Worm (Caenorhabditis elegans): Measurements from ENCODE around the gene ptr-19.

The ptr-19 gene

DNA sequence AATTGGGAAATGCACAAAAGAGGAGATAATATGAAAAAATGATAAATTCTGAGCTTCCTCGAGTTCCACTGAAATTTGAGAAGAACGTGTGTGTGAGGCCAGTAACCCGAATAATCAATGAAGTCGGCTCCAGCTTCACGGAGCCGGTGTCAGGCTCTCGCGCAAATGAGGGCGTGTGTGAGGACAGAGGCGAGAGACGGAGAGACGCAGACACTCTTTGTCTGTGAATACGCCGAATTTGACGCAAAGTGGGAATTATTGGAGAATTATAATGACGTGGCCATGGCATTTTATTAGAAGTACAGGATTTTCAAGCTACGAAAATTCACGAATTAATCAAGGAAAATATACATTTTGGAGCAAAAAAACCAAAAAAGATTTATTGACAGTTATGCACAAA lies 41.8 kb upstream of the ptr-19 start (continued):
- no peak for TF ChIP-seq hlh-17 (GFP tag; optimal IDR thresholded peaks at IDR 0.05; ENCODE audit: borderline replicate concordance)
- peak; percentile 48 for TF ChIP-seq dsc-1 (tag; optimal IDR thresholded peaks at IDR 0.05)
- TF ChIP-seq sptf-1 (tag; optimal IDR thresholded peaks at IDR 0.05): no peak
- TF ChIP-seq C16A3.4 (tag; optimal IDR thresholded peaks at IDR 0.05): no peak
- TF ChIP-seq lin-15B (tag; optimal IDR thresholded peaks at IDR 0.05): no peak
- TF ChIP-seq lsy-2 (tag; optimal IDR thresholded peaks at IDR 0.05): peak; percentile 21 to 70
- TF ChIP-seq unc-98 (GFP tag; IDR thresholded peaks at IDR 0.05): no peak
- no peak for TF ChIP-seq fkh-10 (GFP tag; optimal IDR thresholded peaks at IDR 0.05)
- TF ChIP-seq nhr-28 (tag; optimal IDR thresholded peaks at IDR 0.05): no peak
- no peak for TF ChIP-seq aha-1 (tag; optimal IDR thresholded peaks at IDR 0.05)
- TF ChIP-seq unc-62 (GFP tag; optimal IDR thresholded peaks at IDR 0.05): no peak
- TF ChIP-seq mab-9 (GFP tag; IDR thresholded peaks at IDR 0.05): no peak
- peak; percentile 70 for TF ChIP-seq xbp-1 (tag; optimal IDR thresholded peaks at IDR 0.05)
- peak; percentile 52 for TF ChIP-seq unc-86 (tag; optimal IDR thresholded peaks at IDR 0.05)
- no peak for TF ChIP-seq nhr-11 (tag; optimal IDR thresholded peaks at IDR 0.05)
- TF ChIP-seq egl-27 (tag; optimal IDR thresholded peaks at IDR 0.05): no peak

DNA sequence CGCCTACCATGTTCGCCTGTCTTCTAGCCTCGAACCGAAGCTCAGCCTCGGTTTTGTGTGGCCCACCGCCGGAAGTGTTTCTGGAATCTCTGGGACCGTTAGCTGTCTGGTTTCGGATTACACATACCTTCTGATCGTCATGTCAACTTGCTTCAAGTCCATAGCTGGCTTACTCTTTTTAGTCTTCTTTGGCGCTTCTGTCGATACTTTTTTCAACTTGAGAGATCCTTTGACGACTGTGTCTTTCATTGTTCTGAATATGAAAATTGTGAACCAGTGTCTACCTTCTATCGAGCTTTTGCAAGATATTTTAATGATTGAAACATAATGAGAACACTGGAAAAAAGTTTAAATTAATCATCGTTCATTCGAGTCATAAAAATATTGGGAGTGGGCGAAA lies 41.1 kb upstream of the ptr-19 start, which contains the start of gene K01G5.8:
TSS of gene K01G5.8 (minus strand) at position 255 of the 400 bp plus-strand sequence.
- no peak for TF ChIP-seq ceh-88 (GFP tag; IDR thresholded peaks at IDR 0.05)
- no peak for TF ChIP-seq efl-1 (optimal IDR thresholded peaks at IDR 0.05)
- peak in 1 of 2 experiments; percentile 72 for TF ChIP-seq efl-1 (GFP tag; optimal IDR thresholded peaks at IDR 0.05 in 1 of 2)

DNA sequence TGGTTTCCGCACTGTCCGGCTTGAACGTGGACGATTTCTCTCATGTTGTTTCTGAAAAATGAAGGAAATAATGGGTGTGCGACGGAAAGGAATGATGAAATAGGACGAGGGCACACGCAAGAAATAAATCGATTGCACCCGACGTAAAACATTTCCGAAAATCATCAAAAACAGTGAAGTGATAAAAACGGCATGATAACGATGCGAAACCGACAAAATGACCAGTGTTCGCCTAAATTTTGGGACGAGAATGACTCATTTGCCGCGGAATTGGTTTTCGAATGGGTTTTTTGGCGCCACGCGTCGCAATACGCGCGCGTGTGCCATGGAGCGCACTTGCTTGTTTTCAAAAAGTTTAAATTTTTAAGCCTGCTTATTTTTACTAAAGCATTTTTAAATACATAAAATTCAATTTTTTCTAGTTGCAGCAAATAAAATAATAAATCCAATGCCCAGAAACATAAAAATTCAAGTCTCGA lies 39.2 kb upstream of the ptr-19 start, which contains the start of the genes tbb-1 and rib-2:
TSS of gene tbb-1 (minus strand) at position 51 of the 479 bp plus-strand sequence.
TSS of gene rib-2 (plus strand) at position 429 of the 479 bp plus-strand sequence.
- TF ChIP-seq mep-1 (tag; optimal IDR thresholded peaks at IDR 0.05): peak; percentile 78
- TF ChIP-seq blmp-1 (tag; optimal IDR thresholded peaks at IDR 0.05): peak; percentile 61
- TF ChIP-seq ceh-90 (tag; optimal IDR thresholded peaks at IDR 0.05): no peak
- TF ChIP-seq pag-3 (tag; optimal IDR thresholded peaks at IDR 0.05; ENCODE audit: borderline replicate concordance, insufficient read depth): no peak
- TF ChIP-seq efl-3 (GFP tag; optimal IDR thresholded peaks at IDR 0.05): no peak
- TF ChIP-seq fkh-8 (tag; optimal IDR thresholded peaks at IDR 0.05): peak; percentile 49
- peak; percentile 34 for TF ChIP-seq nhr-90 (tag; optimal IDR thresholded peaks at IDR 0.05; ENCODE audit: poor library complexity)
- TF ChIP-seq lsy-2 (tag; optimal IDR thresholded peaks at IDR 0.05): peak; percentile 55 to 84
- no peak for TF ChIP-seq hpl-2 (GFP tag; optimal IDR thresholded peaks at IDR 0.05)
- TF ChIP-seq ceh-63 (GFP tag; optimal IDR thresholded peaks at IDR 0.05): no peak
- peak in 1 of 2 experiments; percentile 65 for TF ChIP-seq mdl-1 (tag; optimal IDR thresholded peaks at IDR 0.05)
- no peak for TF ChIP-seq nhr-237 (tag; optimal IDR thresholded peaks at IDR 0.05)
- peak; percentile 54 for TF ChIP-seq C16A3.4 (tag; optimal IDR thresholded peaks at IDR 0.05)
- peak; percentile 85 to 91 (median 86) for TF ChIP-seq dpl-1 (GFP tag; optimal IDR thresholded peaks at IDR 0.05)
- no peak for TF ChIP-seq sptf-1 (tag; optimal IDR thresholded peaks at IDR 0.05)
- TF ChIP-seq pqm-1 (tag; optimal IDR thresholded peaks at IDR 0.05): peak; percentile 22
- peak; percentile 56 for TF ChIP-seq nhr-47 (tag; optimal IDR thresholded peaks at IDR 0.05)
- peak; percentile 79 for TF ChIP-seq nhr-85 (tag)
- TF ChIP-seq egl-27 (tag; optimal IDR thresholded peaks at IDR 0.05): no peak
- no peak; the same call in 1 of the 2 replicates for TF ChIP-seq ceh-88 (GFP tag; IDR thresholded peaks at IDR 0.05)
- no peak for TF ChIP-seq hlh-4 (tag; optimal IDR thresholded peaks at IDR 0.05)
- no peak for TF ChIP-seq irx-1 (tag; optimal IDR thresholded peaks at IDR 0.05)
- TF ChIP-seq swsn-7 (tag; optimal IDR thresholded peaks at IDR 0.05): peak; percentile 21
- TF ChIP-seq mab-9 (GFP tag; IDR thresholded peaks at IDR 0.05): no peak
- TF ChIP-seq skn-1 (tag; optimal IDR thresholded peaks at IDR 0.05): peak; percentile 71
- no peak for TF ChIP-seq ztf-11 (tag; optimal IDR thresholded peaks at IDR 0.05)
- TF ChIP-seq sup-37 (GFP tag; optimal IDR thresholded peaks at IDR 0.05): no peak
- TF ChIP-seq unc-130 (tag; optimal IDR thresholded peaks at IDR 0.05): peak; percentile 72
- TF ChIP-seq lin-14 (GFP tag; optimal IDR thresholded peaks at IDR 0.05): peak; percentile 85
- TF ChIP-seq fkh-10 (GFP tag; optimal IDR thresholded peaks at IDR 0.05): peak; percentile 7
- TF ChIP-seq unc-86 (tag; optimal IDR thresholded peaks at IDR 0.05): peak; percentile 32
- no peak for TF ChIP-seq nhr-19 (GFP tag; conservative IDR thresholded peaks at IDR 0.05)
- no peak for TF ChIP-seq nhr-11 (tag; optimal IDR thresholded peaks at IDR 0.05)
- TF ChIP-seq ztf-4 (tag; optimal IDR thresholded peaks at IDR 0.05): no peak
- TF ChIP-seq ceh-82 (tag; optimal IDR thresholded peaks at IDR 0.05): peak; percentile 30 to 78 (median 45)
- no peak for TF ChIP-seq pax-3 (tag; optimal IDR thresholded peaks at IDR 0.05)
- no peak for TF ChIP-seq aha-1 (tag; optimal IDR thresholded peaks at IDR 0.05)
- TF ChIP-seq jun-1 (tag; optimal IDR thresholded peaks at IDR 0.05): peak; percentile 72
- no peak for TF ChIP-seq vab-15 (tag; optimal IDR thresholded peaks at IDR 0.05)
